Worm (Caenorhabditis elegans): ENCODE data around the gene nlp-81.

Gene nlp-81

DNA sequence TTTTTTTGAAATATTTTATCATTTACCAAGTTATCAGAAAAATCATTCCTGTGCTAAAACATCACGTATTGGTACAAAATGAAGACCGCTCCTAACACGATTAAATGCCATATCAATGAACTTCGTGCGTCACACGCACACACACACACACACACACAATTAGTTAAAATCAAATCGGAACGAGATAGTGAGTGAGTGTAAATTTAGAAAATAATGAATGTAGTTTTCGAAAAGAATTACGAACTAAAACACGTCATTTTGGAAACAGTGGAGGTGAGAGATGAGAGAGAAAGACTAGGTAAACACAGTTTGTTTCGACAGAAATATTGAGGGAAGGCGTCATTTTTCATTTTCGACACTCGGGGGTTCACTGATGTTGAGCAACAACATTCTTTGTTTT, 9.0 kb downstream of the nlp-81 start:
- TF ChIP-seq unc-120 (tag; optimal IDR thresholded peaks at IDR 0.05; ENCODE audit: poor library complexity, severe bottlenecking) = no peak
- TF ChIP-seq nhr-2 (tag; optimal IDR thresholded peaks at IDR 0.05) = no peak
- no peak for TF ChIP-seq tbx-8 (GFP tag; optimal IDR thresholded peaks at IDR 0.05)
- no peak for TF ChIP-seq mab-5 (tag; optimal IDR thresholded peaks at IDR 0.05)
- TF ChIP-seq sem-2 (GFP tag; optimal IDR thresholded peaks at IDR 0.05) = no peak
- no peak for TF ChIP-seq elt-3 (tag; optimal IDR thresholded peaks at IDR 0.05)
- TF ChIP-seq blmp-1 (tag; optimal IDR thresholded peaks at IDR 0.05) = no peak
- no peak for TF ChIP-seq pha-4 (tag; optimal IDR thresholded peaks at IDR 0.05)
- TF ChIP-seq ztf-11 (tag; optimal IDR thresholded peaks at IDR 0.05) = no peak
- TF ChIP-seq lin-13 (tag; optimal IDR thresholded peaks at IDR 0.05) = no peak
- TF ChIP-seq unc-62 (GFP tag; optimal IDR thresholded peaks at IDR 0.05) = no peak

DNA sequence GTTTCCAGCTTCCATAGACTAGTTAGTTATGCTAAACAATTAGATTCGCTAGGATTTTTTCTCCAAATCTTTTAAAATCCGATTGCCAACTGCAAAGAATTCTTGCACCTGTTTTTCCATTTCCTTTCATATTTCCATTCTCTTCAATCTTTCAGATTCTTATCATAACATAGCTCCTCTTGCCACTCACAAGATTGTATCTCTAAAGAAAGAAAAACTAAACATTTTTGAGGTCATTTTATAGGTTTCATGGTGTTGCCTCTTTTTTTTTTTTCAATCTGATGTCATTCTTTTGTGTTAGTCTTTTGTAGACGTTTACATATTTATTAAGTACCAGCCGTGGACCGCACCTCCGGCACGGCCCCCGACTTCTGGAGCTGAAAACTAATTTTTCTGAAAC, 10.6 kb downstream of the nlp-81 start:
- TF ChIP-seq sptf-1 (tag; optimal IDR thresholded peaks at IDR 0.05) = peak; percentile 5
- no peak for TF ChIP-seq lin-13 (tag; optimal IDR thresholded peaks at IDR 0.05)

DNA sequence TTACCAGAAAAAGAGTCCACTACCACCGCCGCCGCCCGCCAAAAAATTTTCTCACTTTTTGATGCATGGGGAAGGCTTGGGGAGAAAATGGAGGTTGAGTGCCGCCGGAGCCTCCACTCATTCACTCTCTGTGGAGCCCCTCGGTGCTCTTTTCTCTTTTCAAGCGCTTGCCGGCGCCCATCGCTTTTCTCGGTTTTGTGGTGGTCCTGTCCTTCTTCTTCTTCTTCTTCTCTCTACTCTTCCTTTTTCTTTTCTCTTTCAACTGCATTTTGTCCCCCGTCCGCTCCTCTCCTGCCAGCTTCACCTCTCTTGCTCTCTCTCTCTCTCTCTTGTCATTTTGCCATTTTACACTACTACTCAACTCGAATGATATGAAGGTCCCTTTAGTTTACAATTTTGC, 12.4 kb downstream of the nlp-81 start:
- TF ChIP-seq sptf-1 (tag; optimal IDR thresholded peaks at IDR 0.05) (peak; percentile 4), hlh-1 (tag; optimal IDR thresholded peaks at IDR 0.05) (peak; percentile 41), ces-1 (GFP tag; optimal IDR thresholded peaks at IDR 0.05) (peak; percentile 8), unc-62 (GFP tag; optimal IDR thresholded peaks at IDR 0.05) (peak; percentile 8), unc-120 (tag; optimal IDR thresholded peaks at IDR 0.05; ENCODE audit: poor library complexity, severe bottlenecking) (peak; percentile 63), M03D4.4 (tag; optimal IDR thresholded peaks at IDR 0.05) (no peak), nhr-76 (tag; optimal IDR thresholded peaks at IDR 0.05) (no peak)

DNA sequence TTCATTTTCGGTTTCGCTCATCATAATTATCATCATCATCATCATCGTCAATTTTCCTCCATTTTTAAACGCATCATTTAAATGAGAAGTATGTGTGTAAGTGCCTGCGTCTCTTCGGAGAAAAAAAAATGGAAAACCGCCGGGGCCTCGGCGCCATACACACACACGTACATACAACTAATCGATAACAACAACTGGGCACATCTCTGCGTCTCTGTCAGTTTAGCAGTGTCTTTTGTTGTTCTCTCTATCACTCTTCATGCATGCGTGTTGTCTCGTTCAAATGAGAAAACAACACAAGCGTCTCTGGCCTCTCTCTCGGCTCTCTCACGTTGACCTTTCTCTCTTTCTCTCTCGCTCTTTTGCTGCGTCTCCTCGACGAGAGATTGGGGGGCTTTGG, 15.1 kb downstream of the nlp-81 start:
- TF ChIP-seq lsy-2 (tag; optimal IDR thresholded peaks at IDR 0.05) (peak; percentile 23), pha-4 (tag; optimal IDR thresholded peaks at IDR 0.05) (peak; percentile 11), nhr-237 (tag; optimal IDR thresholded peaks at IDR 0.05) (peak; percentile 59), zip-8 (tag; optimal IDR thresholded peaks at IDR 0.05) (no peak), bed-3 (GFP tag; optimal IDR thresholded peaks at IDR 0.05) (no peak), cnd-1 (tag; optimal IDR thresholded peaks at IDR 0.05) (no peak), mep-1 (tag; optimal IDR thresholded peaks at IDR 0.05) (peak; percentile 33), lin-13 (tag; optimal IDR thresholded peaks at IDR 0.05) (peak; percentile 32), ceh-39 (tag; optimal IDR thresholded peaks at IDR 0.05) (peak; percentile 50), sptf-1 (tag; optimal IDR thresholded peaks at IDR 0.05) (peak; percentile 6), elt-3 (tag; optimal IDR thresholded peaks at IDR 0.05) (no peak), unc-62 (GFP tag; optimal IDR thresholded peaks at IDR 0.05) (no peak), unc-120 (tag; optimal IDR thresholded peaks at IDR 0.05; ENCODE audit: poor library complexity, severe bottlenecking) (peak; percentile 34), hlh-1 (tag; optimal IDR thresholded peaks at IDR 0.05) (peak; percentile 73)

DNA sequence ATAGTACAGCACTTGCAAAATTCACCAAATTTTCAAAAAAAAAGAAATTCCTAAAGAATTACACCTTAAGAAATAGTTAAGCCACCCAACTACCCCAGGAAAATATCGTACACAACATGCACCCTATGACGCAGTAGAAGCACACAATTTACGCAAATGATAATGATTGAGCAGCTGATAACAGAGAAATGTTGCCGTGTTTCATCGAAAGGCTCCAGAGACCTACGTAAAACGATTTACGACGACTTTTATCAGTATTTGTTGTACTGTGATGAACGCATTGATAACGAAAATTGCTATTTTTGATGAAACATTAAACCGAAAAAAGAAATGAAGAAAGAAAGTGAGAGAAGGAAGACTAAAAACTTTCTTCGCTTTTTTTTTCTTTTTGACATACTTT, 17.7 kb downstream of the nlp-81 start:
- TF ChIP-seq lsy-2 (tag; optimal IDR thresholded peaks at IDR 0.05) (no peak), elt-1 (tag; optimal IDR thresholded peaks at IDR 0.05; ENCODE audit: borderline replicate concordance, insufficient read depth) (no peak), mls-2 (tag; optimal IDR thresholded peaks at IDR 0.05) (no peak), nhr-76 (tag; optimal IDR thresholded peaks at IDR 0.05) (no peak), elt-3 (tag; optimal IDR thresholded peaks at IDR 0.05) (no peak), nhr-28 (tag; optimal IDR thresholded peaks at IDR 0.05) (no peak), ces-1 (GFP tag; optimal IDR thresholded peaks at IDR 0.05) (no peak), mab-5 (tag; optimal IDR thresholded peaks at IDR 0.05) (no peak), ceh-39 (tag; optimal IDR thresholded peaks at IDR 0.05) (no peak), sptf-1 (tag; optimal IDR thresholded peaks at IDR 0.05) (no peak), hlh-1 (tag; optimal IDR thresholded peaks at IDR 0.05) (no peak), bed-3 (GFP tag; optimal IDR thresholded peaks at IDR 0.05) (no peak), ztf-11 (tag; optimal IDR thresholded peaks at IDR 0.05) (no peak), unc-120 (tag; optimal IDR thresholded peaks at IDR 0.05; ENCODE audit: poor library complexity, severe bottlenecking) (no peak), nhr-12 (tag; optimal IDR thresholded peaks at IDR 0.05) (no peak), pha-4 (tag; optimal IDR thresholded peaks at IDR 0.05) (no peak), blmp-1 (tag; optimal IDR thresholded peaks at IDR 0.05) (no peak), nhr-2 (tag; optimal IDR thresholded peaks at IDR 0.05) (no peak)

DNA sequence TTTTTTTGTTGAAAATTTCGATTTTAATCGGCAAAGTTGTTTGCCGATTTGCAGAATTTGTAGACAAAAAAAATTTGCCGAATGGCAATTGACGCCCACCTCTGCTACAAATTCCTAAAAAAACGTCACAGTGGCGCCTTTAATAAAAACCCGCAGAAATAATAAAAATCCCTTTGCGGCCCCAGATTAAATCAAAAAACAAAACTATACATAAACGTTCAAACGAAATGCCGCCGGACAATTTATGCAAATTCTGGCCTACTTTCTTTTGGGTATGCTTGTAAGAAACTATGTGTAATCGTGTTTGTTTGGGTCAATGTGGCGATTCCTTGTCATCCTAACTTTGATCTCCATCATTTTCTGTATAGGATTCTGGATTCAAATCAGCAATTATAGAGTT, 24.9 kb downstream of the nlp-81 start, which contains the start of gene T23E1.1:
TSS of gene T23E1.1 (plus strand) at position 301 of the 400 bp plus-strand sequence.
- TF ChIP-seq mep-1 (tag; optimal IDR thresholded peaks at IDR 0.05) (no peak), snpc-4 (tag; optimal IDR thresholded peaks at IDR 0.05) (no peak), nhr-2 (tag; optimal IDR thresholded peaks at IDR 0.05) (no peak), ces-1 (GFP tag; optimal IDR thresholded peaks at IDR 0.05) (no peak), elt-3 (tag; optimal IDR thresholded peaks at IDR 0.05) (no peak), lin-32 (GFP tag; optimal IDR thresholded peaks at IDR 0.05) (no peak), ham-2 (GFP tag; optimal IDR thresholded peaks at IDR 0.05) (no peak), lsy-2 (tag; optimal IDR thresholded peaks at IDR 0.05) (no peak), nhr-76 (tag; optimal IDR thresholded peaks at IDR 0.05) (no peak), elt-1 (tag; optimal IDR thresholded peaks at IDR 0.05; ENCODE audit: borderline replicate concordance, insufficient read depth) (no peak), mls-2 (tag; optimal IDR thresholded peaks at IDR 0.05) (no peak), sem-2 (GFP tag; optimal IDR thresholded peaks at IDR 0.05) (no peak), nhr-237 (tag; optimal IDR thresholded peaks at IDR 0.05) (no peak), ceh-83 (GFP tag; optimal IDR thresholded peaks at IDR 0.05) (no peak), ceh-39 (tag; optimal IDR thresholded peaks at IDR 0.05) (no peak), drap-1 (GFP tag; optimal IDR thresholded peaks at IDR 0.05) (no peak), bed-3 (GFP tag; optimal IDR thresholded peaks at IDR 0.05) (no peak)

Data from whole organism, mixed stage, embryonic.